1 fruit fly cellular context compared by ENCODE assay signal in genomic region chr3R:9872133-9872814, dm6.
A peak's percentile ranks its signal among the peaks of the same experiment; 100 is the strongest.
TF ChIP-seq lines count a peak whose summit lies in the region.

No protein-coding gene starts in this region.

TF ChIP-seq in whole organism, embryonic, 481 proteins besides CTCF, POLR2A, EP300 and RAD21 (continued from another document):
- TF ChIP-seq HHEX (GFP tag; optimal IDR thresholded peaks at IDR 0.05; lab: Kevin White, UChicago) (peak; percentile 8), Atf6 (GFP tag; IDR thresholded peaks at IDR 0.05; lab: Robert Waterston, UW) (peak; percentile 32; the same call in 1 of the 2 replicates), CG12942 (GFP tag; optimal IDR thresholded peaks at IDR 0.05; lab: Kevin White, UChicago) (no peak), ci (GFP tag; IDR thresholded peaks at IDR 0.05; lab: Robert Waterston, UW) (peak; percentile 55; the same call in 2 of the 3 replicates), CG6765 (GFP tag; optimal IDR thresholded peaks at IDR 0.05; lab: Kevin White, UChicago) (peak; percentile 46), unpg (GFP tag; optimal IDR thresholded peaks at IDR 0.05; lab: Kevin White, UChicago) (peak; percentile 44)
